Fruit fly (Drosophila melanogaster) whole organism, embryonic: ENCODE results near the gene CG15431.

Experiments used
- B-H2 ChIP-seq: fragments of 200-800 bp; sonication (Bioruptor generic); optimal IDR thresholded peaks from 2 replicates; lab custom pipeline; 2018; ENCODE audit warnings: missing biosample characterization, mild to moderate bottlenecking, missing genetic modification characterization
- Blimp-1 ChIP-seq: fragments of 200-800 bp; sonication (Bioruptor generic); optimal IDR thresholded peaks from 3 replicates; lab custom pipeline; 2018; ENCODE audit warnings: missing biosample characterization, missing genetic modification characterization, mild to moderate bottlenecking, moderate library complexity, missing genetic modification reagents
- BtbVII ChIP-seq: fragments of 200-800 bp; sonication (Bioruptor generic); optimal IDR thresholded peaks from 3 replicates; lab custom pipeline; 2017; ENCODE audit warnings: missing biosample characterization, mild to moderate bottlenecking, missing genetic modification characterization
- Bteb2 ChIP-seq: fragments of 200-800 bp; sonication (Bioruptor generic); optimal IDR thresholded peaks from 2 replicates; lab custom pipeline; 2016; ENCODE audit warnings: missing biosample characterization, missing genetic modification characterization
- CG10462 ChIP-seq: fragments of 200-800 bp; sonication (Bioruptor generic); optimal IDR thresholded peaks from 2 replicates; lab custom pipeline; 2016; ENCODE audit warnings: missing biosample characterization, missing genetic modification characterization
- CG1233 ChIP-seq: fragments of 200-800 bp; sonication (Bioruptor generic); optimal IDR thresholded peaks from 4 replicates; lab custom pipeline; 2018; ENCODE audit warnings: missing biosample characterization, mild to moderate bottlenecking, missing genetic modification characterization
- CG13296 ChIP-seq: fragments of 200-800 bp; sonication (Bioruptor generic); optimal IDR thresholded peaks from 3 replicates; lab custom pipeline; 2018; ENCODE audit warnings: missing biosample characterization, mild to moderate bottlenecking, missing genetic modification characterization
- CG14965 ChIP-seq: fragments of 200-800 bp; sonication (Bioruptor generic); optimal IDR thresholded peaks from 2 replicates; lab custom pipeline; 2016; ENCODE audit warnings: missing biosample characterization, missing genetic modification characterization, borderline replicate concordance
- CG1603 ChIP-seq: fragments of 200-800 bp; sonication (Bioruptor generic); optimal IDR thresholded peaks from 2 replicates; lab custom pipeline; 2019; ENCODE audit warnings: missing biosample characterization, mild to moderate bottlenecking, missing genetic modification characterization, moderate library complexity
- CG2116 ChIP-seq: fragments of 200-800 bp; sonication (Bioruptor generic); optimal IDR thresholded peaks from 3 replicates; lab custom pipeline; 2018; ENCODE audit warnings: missing biosample characterization, mild to moderate bottlenecking, missing genetic modification characterization
- CG34224 ChIP-seq: fragments of 200-800 bp; sonication (Bioruptor generic); IDR thresholded peaks from 3 replicates; pipeline ENCODE4 v1.3.6; 2022; ENCODE audit warnings: missing biosample characterization, missing genetic modification characterization; ENCODE audit not compliant: partially characterized antibody
- CG3838 ChIP-seq: fragments of 200-800 bp; sonication (Bioruptor generic); optimal IDR thresholded peaks from 3 replicates; lab custom pipeline; 2016; ENCODE audit warnings: missing biosample characterization, missing genetic modification characterization
- CG4360 ChIP-seq: fragments of 200-800 bp; sonication (Bioruptor generic); IDR thresholded peaks from 2 replicates; pipeline ENCODE4 v1.3.6; 2022; ENCODE audit warnings: missing biosample characterization, missing genetic modification characterization
- CG7745 ChIP-seq: fragments of 200-800 bp; sonication (Bioruptor generic); optimal IDR thresholded peaks from 2 replicates; lab custom pipeline; 2018; ENCODE audit warnings: missing biosample characterization, mild to moderate bottlenecking, missing genetic modification characterization, moderate library complexity
- CG8924 ChIP-seq: fragments of 200-800 bp; optimal IDR thresholded peaks from 3 replicates; lab custom pipeline; 2019; ENCODE audit warnings: missing biosample characterization, mild to moderate bottlenecking, missing genetic modification characterization, moderate library complexity
- CG8944 ChIP-seq: fragments of 200-800 bp; sonication (Bioruptor generic); optimal IDR thresholded peaks from 3 replicates; lab custom pipeline; 2016; ENCODE audit warnings: missing biosample characterization, missing genetic modification characterization
- CG9609 ChIP-seq: fragments of 200-800 bp; sonication (Bioruptor generic); optimal IDR thresholded peaks from 3 replicates; lab custom pipeline; 2016; ENCODE audit warnings: missing biosample characterization, missing genetic modification characterization
- Deaf1 ChIP-seq: fragments of 200-800 bp; optimal IDR thresholded peaks from 3 replicates; lab custom pipeline; 2019; ENCODE audit warnings: missing biosample characterization, mild to moderate bottlenecking, missing genetic modification characterization, moderate library complexity
- Fer1 ChIP-seq: fragments of 200-800 bp; sonication (Bioruptor generic); optimal IDR thresholded peaks from 2 replicates; lab custom pipeline; 2017; ENCODE audit warnings: missing biosample characterization, mild to moderate bottlenecking, missing genetic modification characterization
- HLH4C ChIP-seq: fragments of 200-800 bp; sonication (Bioruptor generic); IDR thresholded peaks from 3 replicates; pipeline ENCODE4 v1.3.6; 2022; ENCODE audit warnings: missing biosample characterization, missing genetic modification characterization; ENCODE audit not compliant: partially characterized antibody
- HmgZ ChIP-seq: fragments of 200-800 bp; sonication (Bioruptor generic); optimal IDR thresholded peaks from 2 replicates; lab custom pipeline; 2018; ENCODE audit warnings: missing biosample characterization, mild to moderate bottlenecking, missing genetic modification characterization
- Hr39 ChIP-seq: fragments of >200 bp; optimal IDR thresholded peaks from 2 replicates; lab custom pipeline; 2017
- Ptx1 ChIP-seq: fragments of 200-800 bp; sonication (Bioruptor generic); IDR thresholded peaks from 2 replicates; pipeline ENCODE4 v1.3.6; 2022; ENCODE audit warnings: missing biosample characterization, missing genetic modification characterization
- Spps ChIP-seq: fragments of 200-800 bp; sonication (Bioruptor generic); optimal IDR thresholded peaks from 2 replicates; lab custom pipeline; 2018; ENCODE audit warnings: missing biosample characterization, mild to moderate bottlenecking, missing genetic modification characterization
- Sry-δ ChIP-seq: fragments of 200-800 bp; sonication (Bioruptor generic); optimal IDR thresholded peaks from 2 replicates; lab custom pipeline; 2016; ENCODE audit warnings: missing biosample characterization, missing genetic modification characterization
- Xbp1 ChIP-seq: fragments of 200-800 bp; sonication (Bioruptor generic); optimal IDR thresholded peaks from 3 replicates; lab custom pipeline; 2016; ENCODE audit warnings: missing biosample characterization, mild to moderate bottlenecking, missing genetic modification characterization
- abd-A ChIP-seq: fragments of 200-800 bp; sonication (Bioruptor generic); optimal IDR thresholded peaks from 3 replicates; lab custom pipeline; 2019; ENCODE audit warnings: missing biosample characterization, mild to moderate bottlenecking, missing genetic modification characterization, moderate library complexity
- al ChIP-seq: fragments of 200-800 bp; sonication (Bioruptor generic); IDR thresholded peaks from 2 replicates; pipeline ENCODE4 v1.3.6; 2022; ENCODE audit warnings: missing biosample characterization, missing genetic modification characterization
- ase ChIP-seq: fragments of 200-800 bp; sonication (Bioruptor generic); IDR thresholded peaks from 3 replicates; pipeline ENCODE4 v1.3.6; 2022; ENCODE audit warnings: missing biosample characterization, missing genetic modification characterization
- ash1 ChIP-seq: fragments of 200-800 bp; sonication (Bioruptor generic); optimal IDR thresholded peaks from 2 replicates; lab custom pipeline; 2018; ENCODE audit warnings: missing biosample characterization, mild to moderate bottlenecking, missing genetic modification characterization
- bcd ChIP-seq: fragments of 200-800 bp; sonication (Bioruptor generic); optimal IDR thresholded peaks from 2 replicates; lab custom pipeline; 2017; ENCODE audit warnings: missing biosample characterization, mild to moderate bottlenecking, missing genetic modification characterization
- bigmax ChIP-seq: fragments of 200-800 bp; sonication (Bioruptor generic); optimal IDR thresholded peaks from 2 replicates; lab custom pipeline; 2018; ENCODE audit warnings: missing biosample characterization, mild to moderate bottlenecking, missing genetic modification characterization
- bsh ChIP-seq, 2 experiments: fragments of 200-800 bp; sonication (Bioruptor generic); optimal IDR thresholded peaks; 2 replicates each; lab custom pipeline; 2017 to 2018; ENCODE audit warnings: mild to moderate bottlenecking in 2 of 2, missing biosample characterization in 2 of 2, missing genetic modification characterization in 2 of 2, moderate library complexity in 1 of 2
- crp ChIP-seq, 2 experiments: fragments of 200-800 bp; sonication (Bioruptor generic); optimal IDR thresholded peaks; 2 replicates in 1 of 2; 3 replicates in 1 of 2; lab custom pipeline; 2017; ENCODE audit warnings: missing biosample characterization in 2 of 2, missing genetic modification characterization in 2 of 2, mild to moderate bottlenecking in 1 of 2, moderate library complexity in 1 of 2
- dati ChIP-seq: fragments of 200-800 bp; sonication (Bioruptor generic); IDR thresholded peaks from 2 replicates; pipeline ENCODE4 v1.3.6; 2022; ENCODE audit warnings: missing biosample characterization, missing genetic modification characterization
- dmrt11E ChIP-seq: fragments of 200-800 bp; sonication (Bioruptor generic); optimal IDR thresholded peaks from 3 replicates; lab custom pipeline; 2018; ENCODE audit warnings: missing biosample characterization, mild to moderate bottlenecking, missing genetic modification characterization, moderate library complexity
- dysf ChIP-seq: fragments of 200-800 bp; sonication (Bioruptor generic); IDR thresholded peaks from 3 replicates; pipeline ENCODE4 v1.3.6; 2022; ENCODE audit warnings: missing biosample characterization, missing genetic modification characterization
- fru ChIP-seq: fragments of >200 bp; optimal IDR thresholded peaks from 2 replicates; lab custom pipeline; 2017
- gcm ChIP-seq: fragments of 200-800 bp; sonication (Bioruptor generic); optimal IDR thresholded peaks from 2 replicates; lab custom pipeline; 2019; ENCODE audit warnings: missing biosample characterization, mild to moderate bottlenecking, missing genetic modification characterization, moderate library complexity
- ken ChIP-seq: fragments of 200-800 bp; sonication (Bioruptor generic); IDR thresholded peaks from 3 replicates; pipeline ENCODE4 v1.3.6; 2022; ENCODE audit warnings: missing biosample characterization, missing genetic modification characterization
- kni ChIP-seq: fragments of 200-800 bp; sonication (Bioruptor generic); optimal IDR thresholded peaks from 3 replicates; lab custom pipeline; 2017; ENCODE audit warnings: mild to moderate bottlenecking, missing biosample characterization, missing genetic modification reagents, missing genetic modification characterization
- nom ChIP-seq: fragments of 200-800 bp; sonication (Bioruptor generic); optimal IDR thresholded peaks from 2 replicates; lab custom pipeline; 2017; ENCODE audit warnings: missing biosample characterization, missing genetic modification characterization, mild to moderate bottlenecking, moderate library complexity, missing genetic modification reagents
- row ChIP-seq: fragments of 200-800 bp; sonication (Bioruptor generic); IDR thresholded peaks from 3 replicates; pipeline ENCODE4 v1.3.6; 2022; ENCODE audit warnings: missing biosample characterization, missing genetic modification characterization
- sisA ChIP-seq: fragments of 200-800 bp; sonication (Bioruptor generic); IDR thresholded peaks from 2 replicates; pipeline ENCODE4 v1.3.6; 2022; ENCODE audit warnings: missing biosample characterization, missing genetic modification characterization
- tll ChIP-seq, 2 experiments: fragments of 200-800 bp in 1 of 2; fragments of >200 bp in 1 of 2; sonication (Bioruptor generic) in 1 of 2; optimal IDR thresholded peaks; 2 replicates each; lab custom pipeline; 2017 to 2019; ENCODE audit warnings: missing biosample characterization in 2 of 2, missing genetic modification characterization in 2 of 2, mild to moderate bottlenecking in 1 of 2, moderate library complexity in 1 of 2
- tna ChIP-seq: fragments of 200-800 bp; sonication (Bioruptor generic); IDR thresholded peaks from 2 replicates; pipeline ENCODE4 v1.3.6; 2022; ENCODE audit warnings: missing biosample characterization, missing genetic modification characterization; ENCODE audit not compliant: partially characterized antibody
- tup ChIP-seq: fragments of 200-800 bp; sonication (Bioruptor generic); optimal IDR thresholded peaks from 2 replicates; lab custom pipeline; 2016; ENCODE audit warnings: missing biosample characterization, mild to moderate bottlenecking, missing genetic modification characterization, moderate library complexity
- unpg ChIP-seq: fragments of 200-800 bp; sonication (Bioruptor generic); optimal IDR thresholded peaks from 3 replicates; lab custom pipeline; 2018; ENCODE audit warnings: missing biosample characterization, mild to moderate bottlenecking, missing genetic modification characterization, moderate library complexity
- zen2 ChIP-seq: fragments of 200-800 bp; sonication (Bioruptor generic); IDR thresholded peaks from 3 replicates; pipeline ENCODE4 v1.3.6; 2022; ENCODE audit warnings: missing biosample characterization, missing genetic modification characterization; ENCODE audit not compliant: partially characterized antibody

Gene CG15431

DNA sequence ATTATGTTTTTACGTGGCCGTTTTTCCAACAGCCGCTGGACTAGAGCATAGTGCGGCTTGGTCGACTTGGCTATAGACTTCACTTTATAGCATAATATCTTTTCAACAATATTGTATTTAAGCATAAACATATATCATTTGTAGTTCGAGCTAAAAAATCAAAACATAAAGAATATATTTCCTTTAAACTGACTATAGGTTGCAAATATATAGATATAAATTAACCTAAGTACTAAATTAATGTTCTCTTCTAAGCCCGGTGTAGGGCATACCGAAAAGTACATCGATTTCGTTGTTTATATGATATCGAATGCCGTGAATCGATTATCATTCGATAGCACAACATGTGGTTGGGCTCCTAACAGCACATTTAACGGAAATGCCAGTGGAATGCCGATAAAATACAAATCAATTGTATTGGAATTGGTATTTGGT is 7.5 kb upstream of the CG15431 start, which contains the start of gene MFS18 (continued):
- TF ChIP-seq Deaf1 (tag; lab: Kevin White, UChicago) (peak; percentile 69), Ptx1 (GFP tag; lab: Robert Waterston, UW) (peak; percentile 99), sisA (peak; percentile 99), bigmax (GFP tag; lab: Kevin White, UChicago) (peak; percentile 75), bcd (GFP tag; lab: Kevin White, UChicago) (peak; percentile 98), row (GFP tag; lab: Robert Waterston, UW) (peak; percentile 100), abd-A (tag; lab: Kevin White, UChicago) (no peak), CG3838 (peak; percentile 92), CG13296 (GFP tag; lab: Kevin White, UChicago) (peak; percentile 97), CG7745 (tag; lab: Kevin White, UChicago) (peak; percentile 43), ash1 (peak; percentile 90), CG9609 (GFP tag; lab: Kevin White, UChicago) (peak; percentile 69), Xbp1 (GFP tag; lab: Kevin White, UChicago) (peak; percentile 98), HmgZ (peak; percentile 96), gcm (peak; percentile 96), CG10462 (GFP tag; lab: Kevin White, UChicago) (peak; percentile 94), dmrt11E (tag; lab: Kevin White, UChicago) (peak; percentile 95), Bteb2 (peak; percentile 90), Blimp-1 (GFP tag; lab: Kevin White, UChicago) (peak; percentile 99), al (peak; percentile 99), CG1233 (GFP tag; lab: Kevin White, UChicago) (peak; percentile 99), HLH4C (GFP tag; lab: Robert Waterston, UW) (peak; percentile 93), Hr39 (lab: Kevin White, UChicago) (no peak), Sry-δ (GFP tag; lab: Kevin White, UChicago) (peak; percentile 48), tup (GFP tag; lab: Kevin White, UChicago) (peak; percentile 89), tna (peak; percentile 76), Spps (tag; lab: Kevin White, UChicago) (peak; percentile 100), CG8944 (GFP tag; lab: Kevin White, UChicago) (peak; percentile 74), CG2116 (GFP tag; lab: Kevin White, UChicago) (peak; percentile 93), tll (GFP tag; optimal IDR thresholded peaks at IDR 0.05; lab: Kevin White, UChicago) (peak in 1 of 2 experiments; percentile 39), dati (peak; percentile 97), bsh (GFP tag; optimal IDR thresholded peaks at IDR 0.05; lab: Kevin White, UChicago) (peak; percentile 67 to 97), BtbVII (peak; percentile 97), Fer1 (GFP tag; lab: Kevin White, UChicago) (peak; percentile 98), unpg (GFP tag; lab: Kevin White, UChicago) (peak; percentile 96), crp (GFP tag; optimal IDR thresholded peaks at IDR 0.05; lab: Kevin White, UChicago) (peak; percentile 56 to 77), CG8924 (tag; lab: Kevin White, UChicago) (peak; percentile 93), zen2 (GFP tag; lab: Robert Waterston, UW) (peak; percentile 77), kni (GFP tag; lab: Kevin White, UChicago) (no peak), B-H2 (GFP tag; lab: Kevin White, UChicago) (peak; percentile 92), ken (peak; percentile 98), fru (lab: Kevin White, UChicago) (no peak), CG1603 (tag; lab: Kevin White, UChicago) (peak; percentile 91), CG4360 (peak; percentile 90), CG34224 (peak; percentile 74; the same call in 2 of the 3 replicates), dysf (peak; percentile 99), ase (GFP tag; lab: Robert Waterston, UW) (peak; percentile 99), nom (GFP tag; lab: Kevin White, UChicago) (peak; percentile 91), CG14965 (no peak)
